In genomic region chrIII:6362323-6362922, ce11 we compare ENCODE assay signal across 7 worm cellular contexts.
TF ChIP-seq lines count a peak whose summit lies in the region.

No protein-coding gene starts in this region.

TF ChIP-seq in whole organism, L1 larva, 84 proteins besides CTCF, POLR2A, EP300 and RAD21 (continues in another document):
- TF ChIP-seq efl-3 (GFP tag; optimal IDR thresholded peaks at IDR 0.05; lab: Kevin White, UChicago), result no peak
- peak; percentile 96 for TF ChIP-seq lin-14 (GFP tag; optimal IDR thresholded peaks at IDR 0.05; lab: Kevin White, UChicago)
- peak; percentile 41 for TF ChIP-seq nhr-11 (tag; optimal IDR thresholded peaks at IDR 0.05; lab: Kevin White, UChicago)
- no peak for TF ChIP-seq fkh-8 (tag; optimal IDR thresholded peaks at IDR 0.05; lab: Kevin White, UChicago)
- TF ChIP-seq tbx-2 (tag; optimal IDR thresholded peaks at IDR 0.05; lab: Kevin White, UChicago), result peak; percentile 70
- TF ChIP-seq mep-1 (tag; optimal IDR thresholded peaks at IDR 0.05; lab: Kevin White, UChicago), result peak; percentile 70
- TF ChIP-seq swsn-7 (tag; optimal IDR thresholded peaks at IDR 0.05; lab: Kevin White, UChicago), result peak; percentile 53
- peak; percentile 90 for TF ChIP-seq nhr-20 (tag; optimal IDR thresholded peaks at IDR 0.05; lab: Kevin White, UChicago)
- peak in 1 of 2 experiments; percentile 54 for TF ChIP-seq lin-35 (GFP tag; optimal IDR thresholded peaks at IDR 0.05; lab: Kevin White, UChicago)
- TF ChIP-seq nhr-47 (tag; optimal IDR thresholded peaks at IDR 0.05; lab: Kevin White, UChicago), result peak; percentile 59
- peak in 3 of 6 experiments; percentile 7 to 59 (median 14) for TF ChIP-seq elt-3 (tag; optimal IDR thresholded peaks at IDR 0.05; lab: Kevin White, UChicago)
- no peak for TF ChIP-seq ceh-8 (GFP tag; optimal IDR thresholded peaks at IDR 0.05; lab: Kevin White, UChicago)
- no peak for TF ChIP-seq nhr-28 (tag; optimal IDR thresholded peaks at IDR 0.05; lab: Kevin White, UChicago)

TF ChIP-seq in whole organism, L2 larva, 48 proteins besides CTCF, POLR2A, EP300 and RAD21 (continues in another document):
- TF ChIP-seq lsy-2 (tag; optimal IDR thresholded peaks at IDR 0.05; lab: Kevin White, UChicago) (peak; percentile 0 to 60), alr-1 (tag; optimal IDR thresholded peaks at IDR 0.05; lab: Kevin White, UChicago) (no peak), snpc-4 (tag; optimal IDR thresholded peaks at IDR 0.05; lab: Kevin White, UChicago) (no peak), lin-11 (tag; optimal IDR thresholded peaks at IDR 0.05; lab: Kevin White, UChicago) (no peak), sma-9 (GFP tag; optimal IDR thresholded peaks at IDR 0.05; lab: Kevin White, UChicago) (peak; percentile 93), sma-9 (tag; optimal IDR thresholded peaks at IDR 0.05; lab: Kevin White, UChicago) (no peak), ceh-82 (tag; optimal IDR thresholded peaks at IDR 0.05; lab: Kevin White, UChicago) (no peak), unc-62 (GFP tag; optimal IDR thresholded peaks at IDR 0.05; lab: Kevin White, UChicago) (no peak), mdl-1 (tag; optimal IDR thresholded peaks at IDR 0.05; lab: Kevin White, UChicago) (peak in 1 of 2 experiments; percentile 31), zag-1 (tag; optimal IDR thresholded peaks at IDR 0.05; lab: Kevin White, UChicago) (no peak), ama-1 (optimal IDR thresholded peaks at IDR 0.05; lab: Kevin White, UChicago) (no peak), nhr-237 (tag; optimal IDR thresholded peaks at IDR 0.05; lab: Kevin White, UChicago) (no peak), nhr-11 (tag; optimal IDR thresholded peaks at IDR 0.05; lab: Kevin White, UChicago) (no peak), nhr-23 (tag; optimal IDR thresholded peaks at IDR 0.05; lab: Kevin White, UChicago) (no peak)

TF ChIP-seq in whole organism, L3 larva, 47 proteins besides CTCF, POLR2A, EP300 and RAD21 (continues in another document):
- TF ChIP-seq fkh-2 (tag; optimal IDR thresholded peaks at IDR 0.05; lab: Kevin White, UChicago) (no peak), tbx-2 (tag; optimal IDR thresholded peaks at IDR 0.05; lab: Kevin White, UChicago) (no peak), unc-39 (tag; optimal IDR thresholded peaks at IDR 0.05; lab: Kevin White, UChicago) (no peak), nhr-43 (tag; optimal IDR thresholded peaks at IDR 0.05; lab: Kevin White, UChicago; ENCODE audit: poor library complexity, severe bottlenecking) (peak; percentile 71), ceh-28 (tag; optimal IDR thresholded peaks at IDR 0.05; lab: Kevin White, UChicago) (no peak), nhr-25 (tag; optimal IDR thresholded peaks at IDR 0.05; lab: Kevin White, UChicago) (peak; percentile 51), nhr-11 (tag; optimal IDR thresholded peaks at IDR 0.05; lab: Kevin White, UChicago) (no peak), pqm-1 (tag; optimal IDR thresholded peaks at IDR 0.05; lab: Kevin White, UChicago) (no peak), skn-1 (tag; optimal IDR thresholded peaks at IDR 0.05; lab: Kevin White, UChicago) (no peak), hmg-11 (tag; optimal IDR thresholded peaks at IDR 0.05; lab: Kevin White, UChicago) (no peak), ceh-16 (tag; optimal IDR thresholded peaks at IDR 0.05; lab: Kevin White, UChicago) (no peak), elt-2 (tag; optimal IDR thresholded peaks at IDR 0.05; lab: Kevin White, UChicago) (no peak), daf-12 (tag; optimal IDR thresholded peaks at IDR 0.05; lab: Kevin White, UChicago) (no peak), egl-5 (tag; optimal IDR thresholded peaks at IDR 0.05; lab: Kevin White, UChicago) (no peak)

TF ChIP-seq in whole organism, L4 larva, 104 proteins besides CTCF, POLR2A, EP300 and RAD21 (continues in another document):
- TF ChIP-seq ZK337.2 (GFP tag; IDR thresholded peaks at IDR 0.05; lab: Robert Waterston, UW), result no peak
- 0 out of 2 replicates have a peak, but pooled peaks have one; percentile 12 for TF ChIP-seq lin-38 (GFP tag; IDR thresholded peaks at IDR 0.05; lab: Robert Waterston, UW)
- TF ChIP-seq F49E8.2 (tag; optimal IDR thresholded peaks at IDR 0.05; lab: Kevin White, UChicago; ENCODE audit: borderline replicate concordance), result no peak
- no peak for TF ChIP-seq egl-43 (GFP tag; IDR thresholded peaks at IDR 0.05; lab: Robert Waterston, UW)
- TF ChIP-seq ceh-20 (GFP tag; IDR thresholded peaks at IDR 0.05; lab: Robert Waterston, UW), result 0 out of 2 replicates have a peak, but pooled peaks have one; percentile 16
- TF ChIP-seq ctbp-1 (GFP tag; IDR thresholded peaks at IDR 0.05; lab: Robert Waterston, UW), result 0 out of 2 replicates have a peak, but pooled peaks have one; percentile 10
- no peak for TF ChIP-seq php-3 (GFP tag; IDR thresholded peaks at IDR 0.05; lab: Robert Waterston, UW)
- peak; percentile 20 for TF ChIP-seq dve-1 (tag; optimal IDR thresholded peaks at IDR 0.05; lab: Kevin White, UChicago; ENCODE audit: insufficient read depth)
- no peak for TF ChIP-seq dpl-1 (GFP tag; optimal IDR thresholded peaks at IDR 0.05; lab: Kevin White, UChicago)
- no peak for TF ChIP-seq attf-4 (tag; optimal IDR thresholded peaks at IDR 0.05; lab: Kevin White, UChicago)
- TF ChIP-seq dmd-6 (GFP tag; IDR thresholded peaks at IDR 0.05; lab: Robert Waterston, UW), result peak; percentile 77
- no peak for TF ChIP-seq daf-16 (GFP tag; optimal IDR thresholded peaks at IDR 0.05; lab: Kevin White, UChicago)
- TF ChIP-seq daf-16 (tag; optimal IDR thresholded peaks at IDR 0.05; lab: Kevin White, UChicago), result no peak

TF ChIP-seq in whole organism, late embryonic, 69 proteins besides CTCF, POLR2A, EP300 and RAD21 (continues in another document):
- peak; percentile 5 for TF ChIP-seq tbx-2 (tag; optimal IDR thresholded peaks at IDR 0.05; lab: Kevin White, UChicago)
- TF ChIP-seq ceh-6 (GFP tag; optimal IDR thresholded peaks at IDR 0.05; lab: Kevin White, UChicago), result no peak
- no peak for TF ChIP-seq lim-6 (tag; optimal IDR thresholded peaks at IDR 0.05; lab: Kevin White, UChicago)
- no peak for TF ChIP-seq pha-2 (tag; optimal IDR thresholded peaks at IDR 0.05; lab: Kevin White, UChicago)
- no peak for TF ChIP-seq hlh-30 (tag; optimal IDR thresholded peaks at IDR 0.05; lab: Kevin White, UChicago; ENCODE audit: insufficient read depth)
- TF ChIP-seq unc-55 (GFP tag; optimal IDR thresholded peaks at IDR 0.05; lab: Kevin White, UChicago), result no peak
- TF ChIP-seq ama-1 (optimal IDR thresholded peaks at IDR 0.05; lab: Kevin White, UChicago), result no peak
- no peak for TF ChIP-seq fkh-6 (tag; optimal IDR thresholded peaks at IDR 0.05; lab: Kevin White, UChicago)
- TF ChIP-seq K02D7.2 (tag; optimal IDR thresholded peaks at IDR 0.05; lab: Kevin White, UChicago), result no peak
- no peak for TF ChIP-seq ceh-30 (tag; optimal IDR thresholded peaks at IDR 0.05; lab: Kevin White, UChicago)
- no peak for TF ChIP-seq odd-2 (tag; optimal IDR thresholded peaks at IDR 0.05; lab: Kevin White, UChicago)
- TF ChIP-seq ahr-1 (tag; optimal IDR thresholded peaks at IDR 0.05; lab: Kevin White, UChicago), result no peak
- TF ChIP-seq fax-1 (tag; optimal IDR thresholded peaks at IDR 0.05; lab: Kevin White, UChicago), result no peak
- no peak for TF ChIP-seq ceh-45 (GFP tag; IDR thresholded peaks at IDR 0.05; lab: Robert Waterston, UW)
- TF ChIP-seq rnt-1 (tag; optimal IDR thresholded peaks at IDR 0.05; lab: Kevin White, UChicago), result peak; percentile 27

TF ChIP-seq in whole organism, mixed stage, embryonic, 35 proteins besides CTCF, POLR2A, EP300 and RAD21:
- TF ChIP-seq elt-1 (tag; optimal IDR thresholded peaks at IDR 0.05; lab: Kevin White, UChicago; ENCODE audit: borderline replicate concordance, insufficient read depth) (peak; percentile 30), unc-62 (GFP tag; optimal IDR thresholded peaks at IDR 0.05; lab: Kevin White, UChicago) (no peak)

TF ChIP-seq in whole organism, young adult, 124 proteins besides CTCF, POLR2A, EP300 and RAD21:
- TF ChIP-seq ets-4 (GFP tag; optimal IDR thresholded peaks at IDR 0.05; lab: Kevin White, UChicago) (no peak), madf-10 (tag; optimal IDR thresholded peaks at IDR 0.05; lab: Kevin White, UChicago) (no peak), ztf-26 (tag; optimal IDR thresholded peaks at IDR 0.05; lab: Kevin White, UChicago) (peak; percentile 61), tbp1 (GFP tag; optimal IDR thresholded peaks at IDR 0.05; lab: Kevin White, UChicago) (no peak), T07F8.4 (tag; optimal IDR thresholded peaks at IDR 0.05; lab: Kevin White, UChicago) (no peak), egrh-3 (GFP tag; IDR thresholded peaks at IDR 0.05; lab: Robert Waterston, UW) (no peak), snpc-1.3 (tag; optimal IDR thresholded peaks at IDR 0.05; lab: Kevin White, UChicago; ENCODE audit: insufficient read depth) (no peak), hrde-1 (tag; optimal IDR thresholded peaks at IDR 0.05; lab: Kevin White, UChicago; ENCODE audit: borderline replicate concordance) (no peak), let-607 (tag; optimal IDR thresholded peaks at IDR 0.05; lab: Kevin White, UChicago) (no peak), F49E8.2 (tag; optimal IDR thresholded peaks at IDR 0.05; lab: Kevin White, UChicago; ENCODE audit: insufficient read depth) (no peak), repo-1 (tag; optimal IDR thresholded peaks at IDR 0.05; lab: Kevin White, UChicago) (peak; percentile 24), lin-40 (tag; optimal IDR thresholded peaks at IDR 0.05; lab: Kevin White, UChicago) (peak; percentile 53), nhr-80 (tag; optimal IDR thresholded peaks at IDR 0.05; lab: Kevin White, UChicago) (peak; percentile 58), lin-26 (GFP tag; IDR thresholded peaks at IDR 0.05; lab: Robert Waterston, UW) (0 out of 2 replicates have a peak, but pooled peaks have one; percentile 28), die-1 (tag; optimal IDR thresholded peaks at IDR 0.05; lab: Kevin White, UChicago) (no peak), somi-1 (GFP tag; optimal IDR thresholded peaks at IDR 0.05; lab: Kevin White, UChicago) (peak; percentile 65)
